Worm (Caenorhabditis elegans) whole organism, late embryonic: ENCODE measurements around the gene C29E4.9.

ENCODE experiments used
- K02D7.2 ChIP-seq: sonication (generic microtip); optimal IDR thresholded peaks from 2 replicates; lab custom pipeline; 2017; ENCODE audit warnings: mild to moderate bottlenecking, missing genetic modification characterization, missing compliant biosample characterization
- Y22D7AL.16 ChIP-seq: sonication (generic microtip); optimal IDR thresholded peaks from 2 replicates; lab custom pipeline; 2016; ENCODE audit warnings: missing genetic modification characterization, missing compliant biosample characterization
- ceh-30 ChIP-seq: fragments of 150-350 bp; optimal IDR thresholded peaks from 2 replicates; lab custom pipeline; 2014; ENCODE audit warnings: missing biosample characterization, missing genetic modification characterization
- ceh-9 ChIP-seq: sonication (generic microtip); optimal IDR thresholded peaks from 2 replicates; lab custom pipeline; 2016; ENCODE audit warnings: mild to moderate bottlenecking, missing genetic modification characterization, inconsistent platforms, missing compliant biosample characterization
- dmd-4 ChIP-seq: sonication (generic microtip); optimal IDR thresholded peaks from 2 replicates; lab custom pipeline; 2016; ENCODE audit warnings: borderline replicate concordance, missing genetic modification characterization, missing compliant biosample characterization
- elt-2 ChIP-seq: sonication (generic microtip); optimal IDR thresholded peaks from 2 replicates; lab custom pipeline; 2016; ENCODE audit warnings: missing genetic modification reagents, missing genetic modification characterization, missing compliant biosample characterization
- eyg-1 ChIP-seq: sonication (generic microtip); optimal IDR thresholded peaks from 2 replicates; lab custom pipeline; 2016; ENCODE audit warnings: missing genotype, missing genetic modification characterization, missing compliant biosample characterization
- fkh-10 ChIP-seq: fragments of 150-350 bp; optimal IDR thresholded peaks from 2 replicates; lab custom pipeline; 2014; ENCODE audit warnings: missing biosample characterization, missing genetic modification reagents, missing genetic modification characterization
- lin-11 ChIP-seq: fragments of 200-800 bp; sonication (Bioruptor generic); optimal IDR thresholded peaks from 2 replicates; lab custom pipeline; 2018; ENCODE audit warnings: mild to moderate bottlenecking, missing genetic modification characterization, missing compliant biosample characterization
- nfya-1 ChIP-seq: sonication (generic microtip); optimal IDR thresholded peaks from 2 replicates; lab custom pipeline; 2017; ENCODE audit warnings: missing genetic modification characterization, mild to moderate bottlenecking, missing compliant biosample characterization, antibody characterized with exemption, moderate library complexity
- rnt-1 ChIP-seq: sonication (generic microtip); optimal IDR thresholded peaks from 2 replicates; lab custom pipeline; 2016; ENCODE audit warnings: missing genetic modification characterization, missing compliant biosample characterization
- tbx-2 ChIP-seq: sonication (generic microtip); optimal IDR thresholded peaks from 2 replicates; lab custom pipeline; 2016; ENCODE audit warnings: missing genetic modification characterization, missing compliant biosample characterization
- unc-3 ChIP-seq, 2 experiments: fragments of 200-800 bp in 1 of 2; sonication (Bioruptor generic) in 1 of 2; sonication (generic microtip) in 1 of 2; conservative IDR thresholded peaks in 1 of 2; optimal IDR thresholded peaks in 1 of 2; 2 replicates each; pipeline versions ENCODE4 v1.3.6 to Lab custom; 2016 to 2022; ENCODE audit warnings: missing compliant biosample characterization in 2 of 2, missing genetic modification characterization in 2 of 2, missing genetic modification reagents in 1 of 2

- TF ChIP-seq rnt-1 (no peak), dmd-4 (tag; lab: Kevin White, UChicago) (no peak), ceh-9 (tag; lab: Kevin White, UChicago) (no peak), tbx-2 (tag; lab: Kevin White, UChicago) (no peak), Y22D7AL.16 (tag; lab: Kevin White, UChicago) (no peak), unc-3 (GFP tag; conservative IDR thresholded peaks at IDR 0.05; lab: Robert Waterston, UW) (no peak), unc-3 (tag; optimal IDR thresholded peaks at IDR 0.05; lab: Kevin White, UChicago) (no peak), elt-2 (tag; lab: Kevin White, UChicago) (no peak), eyg-1 (tag; lab: Kevin White, UChicago) (no peak), nfya-1 (tag; lab: Kevin White, UChicago) (no peak), lin-11 (tag; lab: Kevin White, UChicago) (no peak), fkh-10 (no peak), ceh-30 (no peak), K02D7.2 (no peak)
These were observed 20.9 kb upstream of the C29E4.9 start, which contains the start of gene C06G4.4 for ce11 chrIII:7977777-7978176.
